Worm (Caenorhabditis elegans): ENCODE data around the gene str-143.

ce11 chrV:8035947-8036346, 33.6 kb downstream of the str-143 start, which contains the start of gene ZC513.14:
- TF ChIP-seq ama-1 (optimal IDR thresholded peaks at IDR 0.05) = no peak
- no peak for TF ChIP-seq nhr-10 (tag; optimal IDR thresholded peaks at IDR 0.05)
- TF ChIP-seq fkh-10 (GFP tag; optimal IDR thresholded peaks at IDR 0.05) = no peak
